Worm (Caenorhabditis elegans) whole organism, L1 larva: Measurements from ENCODE around the gene F22E5.7.

Experiments used
- nhr-11 ChIP-seq: fragments of 150-350 bp; optimal IDR thresholded peaks from 2 replicates; lab custom pipeline; 2014; ENCODE audit warnings: missing biosample characterization, missing genetic modification characterization
- unc-30 ChIP-seq: sonication (generic microtip); optimal IDR thresholded peaks from 2 replicates; lab custom pipeline; 2017; ENCODE audit warnings: missing biosample characterization, missing genetic modification characterization
- unc-62 ChIP-seq: fragments of 150-350 bp; optimal IDR thresholded peaks from 2 replicates; lab custom pipeline; 2014; ENCODE audit warnings: missing biosample characterization, missing genetic modification reagents, missing genetic modification characterization

DNA sequence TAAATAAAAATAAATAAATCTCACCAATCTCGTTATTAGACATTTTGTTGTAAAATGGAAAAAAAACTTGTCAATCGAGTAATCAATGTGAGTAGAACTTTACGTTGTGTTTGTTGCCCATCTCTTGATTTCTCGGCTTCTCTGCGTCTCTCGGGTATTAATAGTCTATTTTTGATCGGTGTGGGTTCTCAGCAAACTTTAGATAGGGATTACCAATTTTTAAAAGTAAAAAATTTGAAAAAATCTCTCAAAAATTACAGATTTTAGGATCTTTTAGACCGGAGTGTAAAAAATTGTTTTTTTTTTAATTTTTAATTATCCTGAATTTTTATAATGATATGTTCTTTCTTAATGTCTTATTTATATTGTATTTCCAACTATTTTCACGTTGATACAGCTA is 4.5 kb upstream of the F22E5.7 start, which contains the start of gene F22E5.21:
- TF ChIP-seq unc-62 (GFP tag; lab: Kevin White, UChicago) = no peak
- no peak for TF ChIP-seq unc-30 (tag; lab: Kevin White, UChicago)
- TF ChIP-seq nhr-11 = no peak
